Worm (Caenorhabditis elegans) whole organism, L3 larva: ENCODE data around the gene srv-19.

Experiments used
- ZK546.5 ChIP-seq: sonication (generic microtip); optimal IDR thresholded peaks from 2 replicates; lab custom pipeline; 2017; ENCODE audit warnings: missing biosample characterization, missing genetic modification characterization
- ama-1 ChIP-seq: fragments of 150-350 bp; optimal IDR thresholded peaks from 2 replicates; lab custom pipeline; 2018
- elt-1 ChIP-seq: fragments of 150-350 bp; optimal IDR thresholded peaks from 2 replicates; lab custom pipeline; 2014; ENCODE audit warnings: missing biosample characterization, missing genetic modification characterization
- fkh-10 ChIP-seq: sonication (generic microtip); optimal IDR thresholded peaks from 2 replicates; lab custom pipeline; 2017; ENCODE audit warnings: missing biosample characterization, missing genetic modification reagents, missing genetic modification characterization
- nhr-12 ChIP-seq: fragments of 150-350 bp; optimal IDR thresholded peaks from 2 replicates; lab custom pipeline; 2014; ENCODE audit warnings: missing biosample characterization, missing genetic modification characterization
- nhr-237 ChIP-seq: fragments of 150-350 bp; optimal IDR thresholded peaks from 2 replicates; lab custom pipeline; 2014; ENCODE audit warnings: missing biosample characterization, missing genetic modification characterization
- pha-4 ChIP-seq: fragments of 150-350 bp; optimal IDR thresholded peaks from 2 replicates; lab custom pipeline; 2014; ENCODE audit warnings: missing biosample characterization, missing genetic modification reagents, missing genetic modification characterization
- skn-1 ChIP-seq: fragments of 150-350 bp; optimal IDR thresholded peaks from 2 replicates; lab custom pipeline; 2014; ENCODE audit warnings: missing biosample characterization, missing genetic modification characterization
- tbx-2 ChIP-seq: sonication (generic microtip); optimal IDR thresholded peaks from 2 replicates; lab custom pipeline; 2016; ENCODE audit warnings: mild to moderate bottlenecking, missing genetic modification characterization, missing compliant biosample characterization
- zag-1 ChIP-seq: fragments of 150-350 bp; optimal IDR thresholded peaks from 2 replicates; lab custom pipeline; 2014; ENCODE audit warnings: missing biosample characterization, missing genetic modification characterization

DNA sequence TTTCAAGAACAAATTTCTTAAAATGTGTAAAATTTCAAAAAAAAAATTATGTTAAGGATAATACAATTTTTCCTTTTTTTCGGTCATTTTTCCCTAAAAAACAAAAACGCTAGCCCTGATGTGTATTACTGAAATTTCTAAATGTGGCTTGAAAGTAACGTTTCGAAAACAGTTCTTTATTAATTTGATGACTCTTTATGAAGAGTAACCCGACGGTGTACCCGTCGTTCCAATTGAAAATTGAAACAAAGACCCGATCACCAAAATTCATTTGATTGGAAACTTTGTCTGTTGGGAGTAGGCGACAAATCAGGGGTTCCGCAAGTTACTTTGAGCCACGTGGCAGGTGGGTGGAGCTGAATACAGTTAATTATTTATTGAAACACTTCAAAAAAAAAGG, 40.9 kb downstream of the srv-19 start:
- TF ChIP-seq pha-4 (tag; lab: Kevin White, UChicago), result no peak
- TF ChIP-seq nhr-237, result no peak
- TF ChIP-seq ZK546.5, result no peak
- TF ChIP-seq tbx-2, result no peak
- no peak for TF ChIP-seq zag-1
- no peak for TF ChIP-seq skn-1 (tag; lab: Kevin White, UChicago)
- TF ChIP-seq elt-1 (tag; lab: Kevin White, UChicago), result no peak
- no peak for TF ChIP-seq ama-1
- no peak for TF ChIP-seq fkh-10 (GFP tag; lab: Kevin White, UChicago)
- TF ChIP-seq nhr-12 (tag; lab: Kevin White, UChicago), result no peak
